Fruit fly (Drosophila melanogaster): ENCODE results near the gene U4-U6-60K.

The U4-U6-60K gene

dm6 chr3L:17486794-17487726 is 26.7 kb downstream of the U4-U6-60K start, which contains the start of gene Oatp74D (continued):
- TF ChIP-seq toy (GFP tag; IDR thresholded peaks at IDR 0.05), result no peak
- peak; percentile 37; the same call in 1 of the 2 replicates for TF ChIP-seq CG3847 (GFP tag; IDR thresholded peaks at IDR 0.05)
- peak; percentile 33 for TF ChIP-seq CHES-1-like (GFP tag; optimal IDR thresholded peaks at IDR 0.05)
- peak; percentile 15; the same call in 1 of the 2 replicates for TF ChIP-seq Awh (GFP tag; IDR thresholded peaks at IDR 0.05)
- TF ChIP-seq CG43689 (GFP tag; IDR thresholded peaks at IDR 0.05), result no peak
- TF ChIP-seq Nf-YB (GFP tag; optimal IDR thresholded peaks at IDR 0.05), result peak; percentile 0
- TF ChIP-seq Sry-β (GFP tag; optimal IDR thresholded peaks at IDR 0.05), result peak; percentile 31
- TF ChIP-seq CG10431 (GFP tag; optimal IDR thresholded peaks at IDR 0.05), result peak; percentile 33
- peak; percentile 13; the same call in 1 of the 2 replicates for TF ChIP-seq inv (GFP tag; IDR thresholded peaks at IDR 0.05; ENCODE audit: partially characterized antibody)
- TF ChIP-seq Gsc (GFP tag; IDR thresholded peaks at IDR 0.05), result no peak
- peak; percentile 56 for TF ChIP-seq CG12104 (GFP tag; optimal IDR thresholded peaks at IDR 0.05)
- TF ChIP-seq CG10321 (GFP tag; IDR thresholded peaks at IDR 0.05), result no peak
- no peak for TF ChIP-seq cad (GFP tag; optimal IDR thresholded peaks at IDR 0.05)
- no peak for TF ChIP-seq CG6689 (GFP tag; IDR thresholded peaks at IDR 0.05)
- TF ChIP-seq CG12744 (GFP tag; optimal IDR thresholded peaks at IDR 0.05), result no peak
- peak; percentile 69 for TF ChIP-seq HmgZ (tag; optimal IDR thresholded peaks at IDR 0.05)
- TF ChIP-seq p53 (GFP tag; optimal IDR thresholded peaks at IDR 0.05), result no peak
- TF ChIP-seq CG14667 (GFP tag; IDR thresholded peaks at IDR 0.05), result no peak
- TF ChIP-seq chinmo (GFP tag; IDR thresholded peaks at IDR 0.05; ENCODE audit: partially characterized antibody), result peak; percentile 98
- TF ChIP-seq twi (tag; optimal IDR thresholded peaks at IDR 0.05), result peak; percentile 64
- peak; percentile 14 for TF ChIP-seq Sry-δ (GFP tag; optimal IDR thresholded peaks at IDR 0.05)
- no peak for TF ChIP-seq Abd-B (GFP tag; optimal IDR thresholded peaks at IDR 0.05)
- TF ChIP-seq scrt (GFP tag; optimal IDR thresholded peaks at IDR 0.05), result peak; percentile 39
- peak; percentile 8 for TF ChIP-seq PHDP (tag; optimal IDR thresholded peaks at IDR 0.05)
- TF ChIP-seq corto (GFP tag; optimal IDR thresholded peaks at IDR 0.05), result no peak
- TF ChIP-seq CG7963 (GFP tag; IDR thresholded peaks at IDR 0.05; ENCODE audit: partially characterized antibody), result no peak
- TF ChIP-seq Spps (tag; optimal IDR thresholded peaks at IDR 0.05), result peak; percentile 25
- no peak for TF ChIP-seq Ada2b (GFP tag; IDR thresholded peaks at IDR 0.05)
- TF ChIP-seq C15 (GFP tag; IDR thresholded peaks at IDR 0.05), result no peak; the same call in 2 of the 3 replicates
- no peak for TF ChIP-seq Dfd (GFP tag; optimal IDR thresholded peaks at IDR 0.05)
- TF ChIP-seq sens-2 (GFP tag; IDR thresholded peaks at IDR 0.05), result no peak
- no peak for TF ChIP-seq Neu2 (GFP tag; optimal IDR thresholded peaks at IDR 0.05; ENCODE audit: borderline replicate concordance)
- peak; percentile 7; the same call in 1 of the 2 replicates for TF ChIP-seq ttk (GFP tag; IDR thresholded peaks at IDR 0.05)
- TF ChIP-seq CG17186 (GFP tag; optimal IDR thresholded peaks at IDR 0.05), result peak; percentile 60
- peak; percentile 51 for TF ChIP-seq BtbVII (GFP tag; optimal IDR thresholded peaks at IDR 0.05)
- peak; percentile 26; the same call in 1 of the 2 replicates for TF ChIP-seq Xrp1 (GFP tag; IDR thresholded peaks at IDR 0.05)
- TF ChIP-seq Sox102F (GFP tag; optimal IDR thresholded peaks at IDR 0.05), result peak; percentile 18
- TF ChIP-seq Side (GFP tag; optimal IDR thresholded peaks at IDR 0.05), result peak; percentile 40
- peak; percentile 13 for TF ChIP-seq CG18011 (GFP tag; optimal IDR thresholded peaks at IDR 0.05)
- peak; percentile 49 for TF ChIP-seq grn (GFP tag; optimal IDR thresholded peaks at IDR 0.05)
- TF ChIP-seq Hand (GFP tag; optimal IDR thresholded peaks at IDR 0.05), result peak; percentile 70
- peak; percentile 39; the same call in 1 of the 2 replicates for TF ChIP-seq CG11696 (GFP tag; IDR thresholded peaks at IDR 0.05)
- no peak for TF ChIP-seq psq (GFP tag; optimal IDR thresholded peaks at IDR 0.05)
- peak; percentile 61 for TF ChIP-seq CG17912 (GFP tag; optimal IDR thresholded peaks at IDR 0.05)
- peak; percentile 12 for TF ChIP-seq Oli (tag; optimal IDR thresholded peaks at IDR 0.05)
- TF ChIP-seq Chrac-16 (GFP tag; optimal IDR thresholded peaks at IDR 0.05), result peak; percentile 40
- TF ChIP-seq Sin3A (optimal IDR thresholded peaks at IDR 0.05), result no peak
- TF ChIP-seq HLH54F (GFP tag; optimal IDR thresholded peaks at IDR 0.05), result peak; percentile 17
- TF ChIP-seq CG7271 (tag; optimal IDR thresholded peaks at IDR 0.05), result no peak
